Fruit fly (Drosophila melanogaster): Measurements from ENCODE around the gene Pldn.

DNA sequence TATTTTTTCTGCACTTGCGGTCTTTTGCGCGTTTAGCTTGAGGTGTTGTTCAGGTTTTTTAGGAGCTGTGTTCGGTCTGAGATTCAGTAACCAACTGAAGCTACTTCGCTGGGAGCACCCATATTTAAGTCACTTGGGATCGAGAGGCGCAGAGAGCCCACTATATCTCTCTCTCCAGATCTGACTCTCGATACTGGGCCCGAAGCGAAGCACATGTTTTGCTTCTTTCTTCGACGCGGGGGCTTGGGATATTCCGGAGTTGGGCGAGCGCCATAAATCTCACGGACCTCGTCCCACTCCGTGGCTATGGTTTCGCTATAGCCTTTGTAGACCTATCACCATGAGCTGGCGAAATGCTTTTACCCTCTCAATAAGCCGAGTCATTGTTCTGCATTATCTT, 24.0 kb upstream of the Pldn start, which contains the start of gene CG14132:
- no peak for TF ChIP-seq bab1 (GFP tag; optimal IDR thresholded peaks at IDR 0.05)
- TF ChIP-seq kay (GFP tag; ENCODE audit: borderline replicate concordance) = no peak
- no peak for TF ChIP-seq CG14711 (tag; optimal IDR thresholded peaks at IDR 0.05)
- no peak for TF ChIP-seq CG7045 (GFP tag; optimal IDR thresholded peaks at IDR 0.05)
- TF ChIP-seq Mnt (GFP tag; optimal IDR thresholded peaks at IDR 0.05) = no peak
- no peak for TF ChIP-seq Crg-1 (GFP tag; optimal IDR thresholded peaks at IDR 0.05)
- no peak for TF ChIP-seq ovo (GFP tag; optimal IDR thresholded peaks at IDR 0.05)
- TF ChIP-seq cnc (optimal IDR thresholded peaks at IDR 0.05) = no peak
- no peak for TF ChIP-seq pad (GFP tag; optimal IDR thresholded peaks at IDR 0.05)
- no peak for TF ChIP-seq CG7101 (tag; optimal IDR thresholded peaks at IDR 0.05)
- no peak for TF ChIP-seq CG1620 (GFP tag; optimal IDR thresholded peaks at IDR 0.05)
- TF ChIP-seq Clk (GFP tag; optimal IDR thresholded peaks at IDR 0.05) = no peak
- TF ChIP-seq CG11617 (GFP tag; optimal IDR thresholded peaks at IDR 0.05) = no peak
- no peak for TF ChIP-seq Hr96 (GFP tag; optimal IDR thresholded peaks at IDR 0.05)

All from whole organism, adult.